Worm (Caenorhabditis elegans) whole organism, L1 larva: Measurements from ENCODE around the gene F33E11.2.

Source experiments
- C16A3.4 ChIP-seq: fragments of 150-350 bp; optimal IDR thresholded peaks from 2 replicates; lab custom pipeline; 2014; ENCODE audit warnings: missing biosample characterization, missing genetic modification characterization
- C34B4.2 ChIP-seq: sonication (generic microtip); optimal IDR thresholded peaks from 2 replicates; lab custom pipeline; 2017; ENCODE audit warnings: mild to moderate bottlenecking, missing genetic modification characterization, missing compliant biosample characterization
- Y116A8C.19 ChIP-seq: sonication (generic microtip); optimal IDR thresholded peaks from 2 replicates; lab custom pipeline; 2016; ENCODE audit warnings: missing compliant biosample characterization, missing genetic modification characterization, borderline replicate concordance
- ceh-63 ChIP-seq: fragments of 200-800 bp; sonication (Bioruptor generic); optimal IDR thresholded peaks from 2 replicates; lab custom pipeline; 2018; ENCODE audit warnings: mild to moderate bottlenecking, missing genetic modification characterization, missing compliant biosample characterization
- ceh-88 ChIP-seq: fragments of 200-800 bp; sonication (Bioruptor generic); IDR thresholded peaks from 2 replicates; pipeline ENCODE4 v1.3.6; 2022; ENCODE audit warnings: missing genetic modification characterization, missing compliant biosample characterization
- ces-1 ChIP-seq: fragments of 150-350 bp; optimal IDR thresholded peaks from 2 replicates; lab custom pipeline; 2014; ENCODE audit warnings: missing biosample characterization, missing genetic modification reagents, missing genetic modification characterization
- efl-3 ChIP-seq: fragments of 200-800 bp; sonication (Bioruptor generic); optimal IDR thresholded peaks from 2 replicates; lab custom pipeline; 2018; ENCODE audit warnings: mild to moderate bottlenecking, missing genetic modification characterization, missing compliant biosample characterization
- elt-2 ChIP-seq: sonication (generic microtip); optimal IDR thresholded peaks from 2 replicates; lab custom pipeline; 2016; ENCODE audit warnings: missing genetic modification characterization, mild to moderate bottlenecking, inconsistent platforms, missing compliant biosample characterization, missing genetic modification reagents
- fkh-4 ChIP-seq: sonication (generic microtip); optimal IDR thresholded peaks from 2 replicates; lab custom pipeline; 2016; ENCODE audit warnings: missing compliant biosample characterization, missing genetic modification characterization, borderline replicate concordance
- fos-1 ChIP-seq: fragments of 150-350 bp; optimal IDR thresholded peaks from 2 replicates; lab custom pipeline; 2014; ENCODE audit warnings: missing biosample characterization, missing genetic modification characterization
- hlh-17 ChIP-seq: fragments of 200-800 bp; sonication (Bioruptor generic); optimal IDR thresholded peaks from 2 replicates; lab custom pipeline; 2018; ENCODE audit warnings: missing genetic modification characterization, mild to moderate bottlenecking, missing compliant biosample characterization, moderate library complexity, borderline replicate concordance
- hlh-4 ChIP-seq: sonication (generic microtip); optimal IDR thresholded peaks from 2 replicates; lab custom pipeline; 2016; ENCODE audit warnings: mild to moderate bottlenecking, missing genetic modification characterization, missing compliant biosample characterization
- irx-1 ChIP-seq: sonication (generic microtip); optimal IDR thresholded peaks from 2 replicates; lab custom pipeline; 2016; ENCODE audit warnings: missing genetic modification characterization, missing compliant biosample characterization
- lin-13 ChIP-seq: fragments of 150-350 bp; optimal IDR thresholded peaks from 2 replicates; lab custom pipeline; 2014; ENCODE audit warnings: missing biosample characterization, missing genetic modification reagents, missing genetic modification characterization
- lin-14 ChIP-seq: fragments of 200-800 bp; sonication (Bioruptor generic); optimal IDR thresholded peaks from 2 replicates; lab custom pipeline; 2018; ENCODE audit warnings: mild to moderate bottlenecking, missing genetic modification characterization, moderate library complexity, missing compliant biosample characterization
- lin-39 ChIP-seq: fragments of 150-350 bp; optimal IDR thresholded peaks from 2 replicates; lab custom pipeline; 2014; ENCODE audit warnings: missing biosample characterization, missing genetic modification reagents, missing genetic modification characterization
- mab-9 ChIP-seq: fragments of 200-800 bp; sonication (Bioruptor generic); IDR thresholded peaks from 2 replicates; pipeline ENCODE4 v1.3.6; 2022; ENCODE audit warnings: missing genetic modification reagents, missing genetic modification characterization, missing compliant biosample characterization
- mep-1 ChIP-seq: fragments of 150-350 bp; optimal IDR thresholded peaks from 2 replicates; lab custom pipeline; 2014; ENCODE audit warnings: missing biosample characterization, missing genetic modification characterization
- nhr-11 ChIP-seq: fragments of 150-350 bp; optimal IDR thresholded peaks from 2 replicates; lab custom pipeline; 2014; ENCODE audit warnings: missing biosample characterization, missing genetic modification characterization
- nhr-12 ChIP-seq: sonication (generic microtip); optimal IDR thresholded peaks from 2 replicates; lab custom pipeline; 2017; ENCODE audit warnings: missing biosample characterization, missing genetic modification characterization
- nhr-19 ChIP-seq: fragments of 200-800 bp; sonication (Bioruptor generic); conservative IDR thresholded peaks from 2 replicates; pipeline ENCODE4 v1.3.6; 2022; ENCODE audit warnings: missing genetic modification characterization, missing compliant biosample characterization
- nhr-20 ChIP-seq: sonication (generic microtip); optimal IDR thresholded peaks from 2 replicates; lab custom pipeline; 2016; ENCODE audit warnings: mild to moderate bottlenecking, missing genetic modification characterization, missing compliant biosample characterization
- nhr-237 ChIP-seq: fragments of 150-350 bp; optimal IDR thresholded peaks from 2 replicates; lab custom pipeline; 2014; ENCODE audit warnings: missing biosample characterization, missing genetic modification characterization
- nhr-47 ChIP-seq: sonication (generic microtip); optimal IDR thresholded peaks from 2 replicates; lab custom pipeline; 2016; ENCODE audit warnings: mild to moderate bottlenecking, missing genetic modification characterization, moderate library complexity, missing compliant biosample characterization
- nhr-77 ChIP-seq: fragments of 150-350 bp; optimal IDR thresholded peaks from 2 replicates; lab custom pipeline; 2014; ENCODE audit warnings: missing biosample characterization, missing genetic modification characterization
- nhr-84 ChIP-seq: sonication (generic microtip); optimal IDR thresholded peaks from 2 replicates; lab custom pipeline; 2017; ENCODE audit warnings: missing biosample characterization, missing genetic modification characterization
- nhr-85 ChIP-seq: sonication (generic microtip); peaks from one replicate; lab custom pipeline; 2016; ENCODE audit warnings: missing genetic modification characterization, inconsistent platforms, missing compliant biosample characterization
- pax-3 ChIP-seq: fragments of 200-800 bp; sonication (Bioruptor generic); optimal IDR thresholded peaks from 2 replicates; lab custom pipeline; 2018; ENCODE audit warnings: mild to moderate bottlenecking, missing genetic modification characterization, moderate library complexity, missing compliant biosample characterization
- pqm-1 ChIP-seq: sonication (generic microtip); optimal IDR thresholded peaks from 3 replicates; lab custom pipeline; 2017; ENCODE audit warnings: missing biosample characterization, missing genetic modification characterization
- rnt-1 ChIP-seq: sonication (generic microtip); optimal IDR thresholded peaks from 2 replicates; lab custom pipeline; 2016; ENCODE audit warnings: mild to moderate bottlenecking, missing genetic modification characterization, moderate library complexity, missing compliant biosample characterization
- snu-23 ChIP-seq: sonication (generic microtip); optimal IDR thresholded peaks from 2 replicates; lab custom pipeline; 2016; ENCODE audit warnings: missing genetic modification characterization, missing compliant biosample characterization
- unc-30 ChIP-seq: sonication (generic microtip); optimal IDR thresholded peaks from 2 replicates; lab custom pipeline; 2017; ENCODE audit warnings: missing biosample characterization, missing genetic modification characterization
- unc-62 ChIP-seq: fragments of 150-350 bp; optimal IDR thresholded peaks from 2 replicates; lab custom pipeline; 2014; ENCODE audit warnings: missing biosample characterization, missing genetic modification reagents, missing genetic modification characterization
- unc-86 ChIP-seq: sonication (generic microtip); optimal IDR thresholded peaks from 2 replicates; lab custom pipeline; 2016; ENCODE audit warnings: missing genetic modification characterization, missing compliant biosample characterization
- vab-15 ChIP-seq: sonication (generic microtip); optimal IDR thresholded peaks from 2 replicates; lab custom pipeline; 2017; ENCODE audit warnings: missing genotype, mild to moderate bottlenecking, missing genetic modification characterization, missing compliant biosample characterization
- xbp-1 ChIP-seq: sonication (generic microtip); optimal IDR thresholded peaks from 2 replicates; lab custom pipeline; 2016; ENCODE audit warnings: missing genetic modification characterization, missing compliant biosample characterization
- zag-1 ChIP-seq: fragments of 150-350 bp; optimal IDR thresholded peaks from 2 replicates; lab custom pipeline; 2014; ENCODE audit warnings: missing biosample characterization, missing genetic modification characterization
- ztf-4 ChIP-seq: fragments of 150-350 bp; optimal IDR thresholded peaks from 2 replicates; lab custom pipeline; 2014; ENCODE audit warnings: missing biosample characterization, missing genetic modification characterization

F33E11.2 gene

ce11 chrV:333713-334112, 36.0 kb downstream of the F33E11.2 start (continued):
- TF ChIP-seq unc-86 (tag; lab: Kevin White, UChicago), result no peak

ce11 chrV:336350-336749, 38.6 kb downstream of the F33E11.2 start, which contains the start of gene dmd-8:
Gene dmd-8, minus strand, starts transcription at chrV:336450.
- TF ChIP-seq xbp-1 (tag; lab: Kevin White, UChicago) (no peak), ceh-63 (GFP tag; lab: Kevin White, UChicago) (no peak), unc-62 (no peak), unc-30 (tag; lab: Kevin White, UChicago) (no peak), hlh-4 (tag; lab: Kevin White, UChicago) (no peak), nhr-84 (no peak)

ce11 chrV:342346-342745, 44.6 kb downstream of the F33E11.2 start:
- TF ChIP-seq hlh-4 (tag; lab: Kevin White, UChicago) (peak; percentile 78), mep-1 (tag; lab: Kevin White, UChicago) (no peak), lin-39 (tag; lab: Kevin White, UChicago) (no peak)

- no peak for TF ChIP-seq unc-30 (tag; lab: Kevin White, UChicago)
- no peak for TF ChIP-seq mep-1 (tag; lab: Kevin White, UChicago)
- no peak for TF ChIP-seq nhr-11 (tag; lab: Kevin White, UChicago)
- no peak for TF ChIP-seq hlh-4 (tag; lab: Kevin White, UChicago)
- TF ChIP-seq efl-3 (GFP tag; lab: Kevin White, UChicago), result no peak
- TF ChIP-seq pax-3 (tag; lab: Kevin White, UChicago), result no peak
- TF ChIP-seq nhr-47 (tag; lab: Kevin White, UChicago), result no peak
- TF ChIP-seq, all 84 proteins: peak for 0
Observed at ce11 chrV:343128-343527, 45.4 kb downstream of the F33E11.2 start, which contains the start of gene wago-10. Gene wago-10, plus strand, starts transcription at chrV:343428.

- TF ChIP-seq nhr-20 (tag; lab: Kevin White, UChicago) (no peak), nhr-85 (peak; percentile 6)
Observed at ce11 chrV:343546-343945, 45.8 kb downstream of the F33E11.2 start.

ce11 chrV:346005-346404, 48.3 kb downstream of the F33E11.2 start:
- no peak for TF ChIP-seq snu-23 (GFP tag; lab: Kevin White, UChicago)
- TF ChIP-seq nhr-47 (tag; lab: Kevin White, UChicago), result no peak
- TF ChIP-seq pqm-1 (tag; lab: Kevin White, UChicago), result no peak
- TF ChIP-seq Y116A8C.19 (tag; lab: Kevin White, UChicago), result no peak
- no peak for TF ChIP-seq lin-13
- TF ChIP-seq nhr-85, result no peak
- no peak for TF ChIP-seq C16A3.4 (tag; lab: Kevin White, UChicago)
- TF ChIP-seq nhr-11 (tag; lab: Kevin White, UChicago), result no peak
- TF ChIP-seq fkh-4 (tag; lab: Kevin White, UChicago), result no peak
- TF ChIP-seq xbp-1 (tag; lab: Kevin White, UChicago), result no peak
- TF ChIP-seq mab-9, result no peak

ce11 chrV:347561-348345, 50.0 kb downstream of the F33E11.2 start:
- TF ChIP-seq nhr-237 (tag; lab: Kevin White, UChicago), result no peak
- no peak for TF ChIP-seq vab-15 (tag; lab: Kevin White, UChicago)
- no peak for TF ChIP-seq nhr-12 (tag; lab: Kevin White, UChicago)
- no peak for TF ChIP-seq nhr-77 (tag; lab: Kevin White, UChicago)
- TF ChIP-seq nhr-19 (GFP tag; lab: Robert Waterston, UW), result peak; percentile 20
- no peak for TF ChIP-seq elt-2 (tag; lab: Kevin White, UChicago)
- TF ChIP-seq xbp-1 (tag; lab: Kevin White, UChicago), result no peak
- TF ChIP-seq nhr-84, result no peak
- no peak for TF ChIP-seq unc-30 (tag; lab: Kevin White, UChicago)
- TF ChIP-seq hlh-17, result no peak
- TF ChIP-seq irx-1 (tag; lab: Kevin White, UChicago), result no peak
- no peak for TF ChIP-seq fos-1 (tag; lab: Kevin White, UChicago)
- TF ChIP-seq nhr-11 (tag; lab: Kevin White, UChicago), result no peak
- no peak for TF ChIP-seq C34B4.2 (tag; lab: Kevin White, UChicago)
- no peak for TF ChIP-seq ztf-4 (tag; lab: Kevin White, UChicago)
- peak; percentile 91 for TF ChIP-seq lin-14 (GFP tag; lab: Kevin White, UChicago)
- no peak for TF ChIP-seq ceh-88 (GFP tag; lab: Robert Waterston, UW)
- no peak for TF ChIP-seq Y116A8C.19 (tag; lab: Kevin White, UChicago)
- TF ChIP-seq nhr-47 (tag; lab: Kevin White, UChicago), result no peak
- no peak for TF ChIP-seq zag-1 (tag; lab: Kevin White, UChicago)
- peak; percentile 18 for TF ChIP-seq rnt-1 (tag; lab: Kevin White, UChicago)
- TF ChIP-seq unc-86 (tag; lab: Kevin White, UChicago), result no peak
- no peak for TF ChIP-seq ces-1 (GFP tag; lab: Kevin White, UChicago)
